Worm (Caenorhabditis elegans): ENCODE measurements around the gene C03B1.10.

The C03B1.10 gene

DNA sequence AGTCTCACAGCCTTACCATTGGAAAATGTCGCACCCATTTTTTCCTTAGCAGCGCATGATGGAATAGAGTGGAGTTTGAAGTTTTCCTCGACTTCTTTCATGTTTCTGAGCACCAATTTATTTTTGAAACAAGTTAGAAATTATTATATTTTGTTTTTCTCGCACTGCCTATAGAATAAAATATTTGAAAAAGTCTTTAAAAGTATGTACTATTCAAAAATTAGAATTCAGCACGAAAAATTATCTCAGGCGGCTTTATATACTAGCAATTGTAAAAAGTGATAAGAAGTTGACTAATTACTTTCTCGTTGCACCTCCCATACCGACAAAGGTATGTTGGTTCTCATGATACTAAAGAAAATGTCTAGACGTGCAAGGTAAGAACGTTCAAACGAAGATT is 10.7 kb downstream of the C03B1.10 start, which contains the start of gene C03B1.9:
Gene C03B1.9 (minus strand): TSS at position 101 of the 400 bp plus-strand sequence.
- TF ChIP-seq ztf-11 (tag; optimal IDR thresholded peaks at IDR 0.05) (no peak), ceh-16 (tag; optimal IDR thresholded peaks at IDR 0.05) (no peak), C34F6.9 (tag; optimal IDR thresholded peaks at IDR 0.05) (no peak), ztf-4 (tag; optimal IDR thresholded peaks at IDR 0.05) (no peak), unc-62 (GFP tag; optimal IDR thresholded peaks at IDR 0.05) (no peak), ztf-1 (GFP tag; conservative IDR thresholded peaks at IDR 0.05) (no peak), sma-9 (GFP tag; optimal IDR thresholded peaks at IDR 0.05) (no peak), sma-9 (tag; optimal IDR thresholded peaks at IDR 0.05) (no peak)

DNA sequence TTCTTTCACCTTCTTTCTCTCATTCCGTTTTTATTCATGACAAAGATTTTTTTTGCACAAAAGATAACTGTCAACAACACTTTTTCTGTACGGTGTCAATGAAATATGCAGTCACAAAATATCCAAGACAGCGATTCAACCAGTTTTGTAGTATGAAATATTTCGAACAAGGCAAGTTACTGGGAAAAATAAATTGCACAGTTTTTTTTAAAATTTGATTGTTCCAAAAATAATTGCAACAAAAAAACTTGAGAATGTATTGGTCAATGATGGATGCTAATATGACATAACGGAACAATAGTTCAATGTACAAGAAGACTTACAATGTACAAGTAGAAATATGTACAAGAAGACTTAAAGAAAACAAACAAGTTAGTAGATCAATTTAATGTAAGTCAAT is 11.9 kb downstream of the C03B1.10 start:
- TF ChIP-seq nhr-23 (tag; optimal IDR thresholded peaks at IDR 0.05) (no peak), alr-1 (tag; optimal IDR thresholded peaks at IDR 0.05) (no peak), mdl-1 (tag; optimal IDR thresholded peaks at IDR 0.05) (no peak), snpc-4 (tag; optimal IDR thresholded peaks at IDR 0.05) (no peak), egl-27 (tag; optimal IDR thresholded peaks at IDR 0.05) (no peak), C34F6.9 (tag; optimal IDR thresholded peaks at IDR 0.05) (no peak), sma-9 (GFP tag; optimal IDR thresholded peaks at IDR 0.05) (no peak), sma-9 (tag; optimal IDR thresholded peaks at IDR 0.05) (no peak), lin-39 (tag; optimal IDR thresholded peaks at IDR 0.05) (no peak), ama-1 (optimal IDR thresholded peaks at IDR 0.05) (no peak), nhr-12 (tag; optimal IDR thresholded peaks at IDR 0.05) (no peak), ceh-82 (tag; optimal IDR thresholded peaks at IDR 0.05) (no peak), nhr-237 (tag; optimal IDR thresholded peaks at IDR 0.05) (no peak), unc-39 (tag; optimal IDR thresholded peaks at IDR 0.05) (no peak), nhr-25 (tag; optimal IDR thresholded peaks at IDR 0.05) (no peak), nhr-10 (tag; optimal IDR thresholded peaks at IDR 0.05) (no peak), dmd-4 (tag; optimal IDR thresholded peaks at IDR 0.05) (no peak), F13H6.1 (tag; optimal IDR thresholded peaks at IDR 0.05) (no peak)

DNA sequence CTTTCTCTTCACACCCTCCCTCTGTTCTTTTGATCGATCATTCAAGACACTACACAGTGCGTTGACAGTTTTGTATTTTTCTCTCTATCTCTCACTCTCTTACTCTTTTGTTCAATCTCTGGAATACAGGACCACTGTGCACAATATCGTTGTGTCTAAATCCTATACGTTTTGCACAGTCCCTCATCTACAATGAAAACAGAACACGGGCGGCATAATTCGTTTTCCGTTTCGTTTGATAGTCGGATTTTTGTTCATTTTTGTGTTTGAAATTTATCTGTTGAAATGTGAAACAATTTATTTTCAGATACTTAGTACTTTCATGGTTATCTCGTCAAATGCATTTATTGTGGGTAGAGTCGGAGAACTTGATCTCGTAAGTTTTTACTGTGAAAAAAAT is 16.2 kb downstream of the C03B1.10 start, which contains the start of gene C03B1.7:
Gene C03B1.7 (plus strand): TSS at position 301 of the 400 bp plus-strand sequence.
- TF ChIP-seq crh-2 (tag; optimal IDR thresholded peaks at IDR 0.05) (no peak), mdl-1 (tag; optimal IDR thresholded peaks at IDR 0.05) (no peak), lin-39 (tag; optimal IDR thresholded peaks at IDR 0.05) (no peak), nhr-77 (tag; optimal IDR thresholded peaks at IDR 0.05) (no peak), zag-1 (tag; optimal IDR thresholded peaks at IDR 0.05) (no peak), ZK546.5 (tag; optimal IDR thresholded peaks at IDR 0.05) (no peak), elt-3 (tag; optimal IDR thresholded peaks at IDR 0.05) (no peak), lin-11 (tag; optimal IDR thresholded peaks at IDR 0.05) (no peak), nhr-6 (tag; optimal IDR thresholded peaks at IDR 0.05) (no peak), F13H6.1 (tag; optimal IDR thresholded peaks at IDR 0.05) (no peak), ceh-16 (tag; optimal IDR thresholded peaks at IDR 0.05) (no peak), nhr-129 (tag; optimal IDR thresholded peaks at IDR 0.05) (no peak), ztf-4 (tag; optimal IDR thresholded peaks at IDR 0.05) (no peak), C34F6.9 (tag; optimal IDR thresholded peaks at IDR 0.05) (no peak), unc-62 (GFP tag; optimal IDR thresholded peaks at IDR 0.05) (no peak), nhr-237 (tag; optimal IDR thresholded peaks at IDR 0.05) (no peak), sem-4 (tag; optimal IDR thresholded peaks at IDR 0.05) (no peak), blmp-1 (tag; optimal IDR thresholded peaks at IDR 0.05; ENCODE audit: insufficient read depth) (no peak), mbf-1 (tag; optimal IDR thresholded peaks at IDR 0.05) (no peak), ama-1 (optimal IDR thresholded peaks at IDR 0.05) (no peak)

DNA sequence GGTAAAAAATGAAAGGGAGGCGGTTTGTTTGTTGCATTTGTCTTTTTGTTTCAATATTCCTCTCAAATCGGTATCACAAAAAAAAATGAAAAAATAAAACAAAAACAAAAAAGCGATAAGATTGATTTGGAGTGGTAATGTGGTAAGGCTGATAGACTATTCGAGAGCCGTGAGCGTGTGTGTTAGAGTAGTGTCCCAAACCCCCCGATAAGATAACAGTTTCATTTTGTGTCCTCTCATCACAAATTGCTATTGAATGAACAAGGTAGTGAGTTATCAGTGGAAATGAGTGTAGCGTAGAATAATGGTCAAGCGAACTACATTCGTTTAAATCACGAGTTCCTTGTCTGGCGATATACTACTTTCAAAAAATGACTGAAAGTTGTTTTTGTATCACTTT is 19.2 kb downstream of the C03B1.10 start:
- TF ChIP-seq ztf-11 (tag; optimal IDR thresholded peaks at IDR 0.05) = no peak
- no peak for TF ChIP-seq ztf-4 (tag; optimal IDR thresholded peaks at IDR 0.05)
- TF ChIP-seq crh-2 (tag; optimal IDR thresholded peaks at IDR 0.05) = peak; percentile 54
- TF ChIP-seq sma-9 (GFP tag; optimal IDR thresholded peaks at IDR 0.05) = peak; percentile 65
- no peak for TF ChIP-seq sma-9 (tag; optimal IDR thresholded peaks at IDR 0.05)
- TF ChIP-seq fos-1 (tag; optimal IDR thresholded peaks at IDR 0.05) = peak; percentile 90
- TF ChIP-seq nhr-25 (tag; optimal IDR thresholded peaks at IDR 0.05) = no peak
- no peak for TF ChIP-seq unc-39 (tag; optimal IDR thresholded peaks at IDR 0.05)
- peak; percentile 22 for TF ChIP-seq gmeb-1 (tag; optimal IDR thresholded peaks at IDR 0.05)
- TF ChIP-seq nhr-237 (tag; optimal IDR thresholded peaks at IDR 0.05) = no peak
- TF ChIP-seq sma-3 (GFP tag; optimal IDR thresholded peaks at IDR 0.05) = peak; percentile 15
- peak; percentile 24 for TF ChIP-seq egl-27 (tag; optimal IDR thresholded peaks at IDR 0.05)

Measured in whole organism, L2 larva.